Fruit fly (Drosophila melanogaster): ENCODE data around the gene Ptpmeg.
A peak's percentile ranks its signal among the peaks of the same experiment; 100 is the strongest.

The Ptpmeg gene

dm6 chr3L:319145-320009 is 8.5 kb upstream of the Ptpmeg start, which contains the start of gene fwd (continued):
- TF ChIP-seq ase (GFP tag; IDR thresholded peaks at IDR 0.05) = no peak
- TF ChIP-seq Ets97D (GFP tag; optimal IDR thresholded peaks at IDR 0.05) = peak; percentile 88
- no peak for TF ChIP-seq tin (GFP tag; optimal IDR thresholded peaks at IDR 0.05)
- TF ChIP-seq CG9727 (GFP tag; optimal IDR thresholded peaks at IDR 0.05) = peak; percentile 54
- peak; percentile 78 for TF ChIP-seq CG8478 (optimal IDR thresholded peaks at IDR 0.05)
- peak; percentile 80 for TF ChIP-seq MESR4 (GFP tag; optimal IDR thresholded peaks at IDR 0.05)
- TF ChIP-seq E2f1 (GFP tag; IDR thresholded peaks at IDR 0.05) = no peak
- no peak for TF ChIP-seq da (GFP tag; optimal IDR thresholded peaks at IDR 0.05)
- TF ChIP-seq rib (GFP tag; IDR thresholded peaks at IDR 0.05) = peak; percentile 89
- TF ChIP-seq CG17612 (GFP tag; IDR thresholded peaks at IDR 0.05) = no peak
- TF ChIP-seq Nf-YC (tag; optimal IDR thresholded peaks at IDR 0.05) = peak; percentile 61
- TF ChIP-seq bbx (GFP tag; IDR thresholded peaks at IDR 0.05; ENCODE audit: partially characterized antibody) = no peak
- TF ChIP-seq caup (GFP tag; optimal IDR thresholded peaks at IDR 0.05; ENCODE audit: severe bottlenecking) = peak; percentile 59
- TF ChIP-seq CG42726 (GFP tag; IDR thresholded peaks at IDR 0.05; ENCODE audit: partially characterized antibody) = peak; percentile 74
- peak; percentile 15 for TF ChIP-seq CG4424 (GFP tag; optimal IDR thresholded peaks at IDR 0.05)
- TF ChIP-seq twi (tag; optimal IDR thresholded peaks at IDR 0.05) = peak; percentile 47
- TF ChIP-seq Ptx1 (GFP tag; IDR thresholded peaks at IDR 0.05) = 0 out of 2 replicates have a peak, but pooled peaks have one; percentile 19
- TF ChIP-seq knrl (GFP tag; IDR thresholded peaks at IDR 0.05; ENCODE audit: partially characterized antibody) = peak; percentile 58; the same call in 2 of the 3 replicates
- TF ChIP-seq croc (GFP tag; conservative IDR thresholded peaks at IDR 0.05) = no peak
- peak; percentile 40 for TF ChIP-seq cad (GFP tag; optimal IDR thresholded peaks at IDR 0.05)
- TF ChIP-seq Mad (GFP tag; optimal IDR thresholded peaks at IDR 0.05) = no peak
- peak; percentile 84; the same call in 2 of the 4 replicates for TF ChIP-seq chinmo (GFP tag; IDR thresholded peaks at IDR 0.05; ENCODE audit: partially characterized antibody)
- TF ChIP-seq CG34376 (GFP tag; optimal IDR thresholded peaks at IDR 0.05) = peak; percentile 21
- TF ChIP-seq tio (GFP tag; optimal IDR thresholded peaks at IDR 0.05) = no peak
- TF ChIP-seq CG1024 (GFP tag; IDR thresholded peaks at IDR 0.05) = no peak
- TF ChIP-seq BEAF-32 (GFP tag; optimal IDR thresholded peaks at IDR 0.05) = peak; percentile 52
- no peak for TF ChIP-seq CG3726 (GFP tag; IDR thresholded peaks at IDR 0.05)
- TF ChIP-seq NFAT (GFP tag; IDR thresholded peaks at IDR 0.05) = 0 out of 2 replicates have a peak, but pooled peaks have one; percentile 13
- peak; percentile 24; the same call in 1 of the 2 replicates for TF ChIP-seq sna (GFP tag; IDR thresholded peaks at IDR 0.05; ENCODE audit: partially characterized antibody)
- peak; percentile 25 for TF ChIP-seq CTCF (GFP tag; optimal IDR thresholded peaks at IDR 0.05)
- no peak for TF ChIP-seq CG9215 (GFP tag; IDR thresholded peaks at IDR 0.05)
- no peak for TF ChIP-seq prd (optimal IDR thresholded peaks at IDR 0.05)
- 0 out of 3 replicates have a peak, but pooled peaks have one; percentile 21 for TF ChIP-seq prd (GFP tag; IDR thresholded peaks at IDR 0.05)
- TF ChIP-seq CG2116 (GFP tag; optimal IDR thresholded peaks at IDR 0.05) = peak; percentile 74
- TF ChIP-seq gt (GFP tag; IDR thresholded peaks at IDR 0.05) = no peak
- peak; percentile 99 for TF ChIP-seq gfzf (GFP tag; optimal IDR thresholded peaks at IDR 0.05)
- no peak for TF ChIP-seq CG9437 (GFP tag; optimal IDR thresholded peaks at IDR 0.05)
- peak; percentile 49 for TF ChIP-seq Dref (GFP tag; IDR thresholded peaks at IDR 0.05)
- TF ChIP-seq Doc2 (GFP tag; IDR thresholded peaks at IDR 0.05) = no peak
- TF ChIP-seq CG4854 (GFP tag; optimal IDR thresholded peaks at IDR 0.05) = peak; percentile 16
- TF ChIP-seq BtbVII (GFP tag; optimal IDR thresholded peaks at IDR 0.05) = peak; percentile 73
- peak; percentile 36 for TF ChIP-seq D19A (tag; optimal IDR thresholded peaks at IDR 0.05)
- TF ChIP-seq tll (GFP tag; optimal IDR thresholded peaks at IDR 0.05) = peak in 1 of 2 experiments; percentile 58
- peak; percentile 98 for TF ChIP-seq Myb (GFP tag; optimal IDR thresholded peaks at IDR 0.05)
- TF ChIP-seq NK7.1 (GFP tag; optimal IDR thresholded peaks at IDR 0.05) = no peak
- no peak for TF ChIP-seq CG9817 (tag; optimal IDR thresholded peaks at IDR 0.05)
- peak; percentile 59 for TF ChIP-seq zen (tag; optimal IDR thresholded peaks at IDR 0.05)
- TF ChIP-seq CG17568 (GFP tag; optimal IDR thresholded peaks at IDR 0.05) = no peak
- TF ChIP-seq slou (GFP tag; optimal IDR thresholded peaks at IDR 0.05) = no peak

Data from whole organism, embryonic.